Worm (Caenorhabditis elegans): ENCODE data around the gene srh-38.

The srh-38 gene

ce11 chrV:2938497-2938896 is 16.0 kb upstream of the srh-38 start, which contains the start of gene srw-141:
Gene srw-141, minus strand, starts transcription at chrV:2938597.
- TF ChIP-seq unc-62 (GFP tag; optimal IDR thresholded peaks at IDR 0.05) (no peak), rpc-1 (optimal IDR thresholded peaks at IDR 0.05) (no peak), rpc-1 (tag; optimal IDR thresholded peaks at IDR 0.05) (no peak), somi-1 (GFP tag; optimal IDR thresholded peaks at IDR 0.05) (no peak), hsf-1 (GFP tag; IDR thresholded peaks at IDR 0.05) (no peak), lsy-27 (tag; optimal IDR thresholded peaks at IDR 0.05; ENCODE audit: borderline replicate concordance, insufficient read depth) (no peak), nfyb-1 (GFP tag; IDR thresholded peaks at IDR 0.05) (no peak), C17E4.6 (GFP tag; IDR thresholded peaks at IDR 0.05) (no peak), lag-1 (GFP tag; IDR thresholded peaks at IDR 0.05) (no peak), F23B12.7 (tag; optimal IDR thresholded peaks at IDR 0.05; ENCODE audit: insufficient read depth) (no peak), egrh-3 (GFP tag; IDR thresholded peaks at IDR 0.05) (no peak), B0035.1 (tag; optimal IDR thresholded peaks at IDR 0.05) (no peak)

DNA sequence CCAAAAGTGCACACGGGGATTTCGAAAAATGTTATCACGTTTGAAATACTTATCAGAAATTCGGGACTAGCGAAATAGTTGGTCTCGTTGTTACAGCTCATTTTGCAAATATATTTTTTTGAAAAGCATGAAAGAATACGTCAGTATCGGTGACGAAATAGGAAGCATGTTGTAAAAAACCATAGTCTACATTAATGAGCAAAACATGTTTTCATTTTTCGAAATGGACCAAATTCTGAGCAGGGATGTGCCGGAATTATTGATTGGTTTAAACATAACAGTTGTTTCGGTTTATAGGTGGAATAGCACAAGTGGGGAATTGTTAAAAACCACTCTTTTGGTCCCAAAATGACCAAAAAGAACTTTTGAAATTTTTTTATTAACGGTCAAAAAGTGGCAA is 11.6 kb upstream of the srh-38 start, which contains the start of gene srh-247:
Gene srh-247, minus strand, starts transcription at position 101 of the 400 bp plus-strand sequence.
- TF ChIP-seq tbp1 (GFP tag; optimal IDR thresholded peaks at IDR 0.05) (no peak), egrh-3 (GFP tag; IDR thresholded peaks at IDR 0.05) (no peak), mcd-1 (GFP tag; IDR thresholded peaks at IDR 0.05) (no peak), die-1 (tag; optimal IDR thresholded peaks at IDR 0.05) (no peak), tlf-1 (GFP tag; optimal IDR thresholded peaks at IDR 0.05) (no peak), ztf-18 (tag; optimal IDR thresholded peaks at IDR 0.05) (no peak), T26A5.8 (tag; optimal IDR thresholded peaks at IDR 0.05) (no peak), rec-8 (tag; optimal IDR thresholded peaks at IDR 0.05) (no peak), ztf-3 (GFP tag; optimal IDR thresholded peaks at IDR 0.05) (no peak), bed-1 (GFP tag; IDR thresholded peaks at IDR 0.05) (no peak), Y53G8AR.9 (GFP tag; conservative IDR thresholded peaks at IDR 0.05) (no peak), nhr-120 (GFP tag; IDR thresholded peaks at IDR 0.05) (no peak), dpff-1 (tag; optimal IDR thresholded peaks at IDR 0.05) (no peak), F57C9.4 (tag; optimal IDR thresholded peaks at IDR 0.05) (no peak), efl-1 (GFP tag; optimal IDR thresholded peaks at IDR 0.05) (no peak), lin-26 (GFP tag; IDR thresholded peaks at IDR 0.05) (no peak), ceh-58 (GFP tag; IDR thresholded peaks at IDR 0.05) (no peak), Y67H2A.10 (GFP tag; conservative IDR thresholded peaks at IDR 0.05) (no peak), ama-1 (optimal IDR thresholded peaks at IDR 0.05) (no peak), ama-1 (GFP tag; optimal IDR thresholded peaks at IDR 0.05) (no peak)

DNA sequence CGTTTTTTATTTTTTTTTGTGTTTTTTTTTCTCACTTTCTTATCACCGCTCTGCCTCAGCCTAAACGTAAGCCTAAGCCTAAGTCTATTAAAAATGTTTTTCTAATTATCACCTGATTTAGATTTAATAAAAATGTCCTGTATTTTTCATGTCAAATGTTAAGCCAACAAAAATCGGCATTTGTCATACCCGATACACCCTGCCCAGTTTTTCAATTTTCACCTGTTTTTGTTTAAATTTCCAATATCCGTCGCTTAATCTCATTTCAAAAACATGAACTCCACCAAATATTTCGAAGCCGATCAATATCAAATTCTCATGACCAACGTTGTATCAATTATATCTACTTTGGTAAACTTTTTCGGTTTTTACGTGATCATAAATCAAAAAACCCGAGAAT is 8.8 kb upstream of the srh-38 start, which contains the start of gene C31B8.1:
Gene C31B8.1, plus strand, starts transcription at position 301 of the 400 bp plus-strand sequence.
- TF ChIP-seq egrh-3 (GFP tag; IDR thresholded peaks at IDR 0.05), result no peak
- TF ChIP-seq Y56A3A.18 (GFP tag; IDR thresholded peaks at IDR 0.05), result no peak
- no peak for TF ChIP-seq nfya-1 (tag; optimal IDR thresholded peaks at IDR 0.05; ENCODE audit: borderline replicate concordance, insufficient read depth)
- TF ChIP-seq ama-1 (optimal IDR thresholded peaks at IDR 0.05), result no peak
- TF ChIP-seq ama-1 (GFP tag; optimal IDR thresholded peaks at IDR 0.05), result no peak
- no peak for TF ChIP-seq unc-130 (GFP tag; optimal IDR thresholded peaks at IDR 0.05)
- TF ChIP-seq pha-4 (tag; optimal IDR thresholded peaks at IDR 0.05), result no peak
- no peak for TF ChIP-seq ccch-3 (GFP tag; optimal IDR thresholded peaks at IDR 0.05)
- TF ChIP-seq F37B4.10 (GFP tag; IDR thresholded peaks at IDR 0.05), result no peak
- no peak for TF ChIP-seq Y53F4B.3 (GFP tag; IDR thresholded peaks at IDR 0.05)
- no peak for TF ChIP-seq unc-62 (GFP tag; optimal IDR thresholded peaks at IDR 0.05)
- no peak for TF ChIP-seq pbrm-1 (GFP tag; IDR thresholded peaks at IDR 0.05)
- TF ChIP-seq F55B11.4 (tag; optimal IDR thresholded peaks at IDR 0.05; ENCODE audit: borderline replicate concordance, insufficient read depth), result no peak
- no peak for TF ChIP-seq F10E7.11 (tag; optimal IDR thresholded peaks at IDR 0.05)
- no peak for TF ChIP-seq snpc-3.4 (tag; optimal IDR thresholded peaks at IDR 0.05)
- TF ChIP-seq ztf-6 (GFP tag; IDR thresholded peaks at IDR 0.05), result no peak
- TF ChIP-seq mcd-1 (GFP tag; IDR thresholded peaks at IDR 0.05), result no peak
- no peak for TF ChIP-seq F49E8.2 (tag; optimal IDR thresholded peaks at IDR 0.05; ENCODE audit: insufficient read depth)
- no peak for TF ChIP-seq ceh-100 (GFP tag; IDR thresholded peaks at IDR 0.05)
